Worm (Caenorhabditis elegans) whole organism, L3 larva: ENCODE data around the gene Y47D7A.13.

ENCODE experiments used
- R02D3.7 ChIP-seq: fragments of 150-350 bp; optimal IDR thresholded peaks from 2 replicates; lab custom pipeline; 2014; ENCODE audit warnings: missing biosample characterization, missing genetic modification characterization
- ZK546.5 ChIP-seq: sonication (generic microtip); optimal IDR thresholded peaks from 2 replicates; lab custom pipeline; 2017; ENCODE audit warnings: missing biosample characterization, missing genetic modification characterization
- ama-1 ChIP-seq: fragments of 150-350 bp; optimal IDR thresholded peaks from 2 replicates; lab custom pipeline; 2018
- ceh-28 ChIP-seq: fragments of 150-350 bp; optimal IDR thresholded peaks from 2 replicates; lab custom pipeline; 2014; ENCODE audit warnings: missing biosample characterization, missing genetic modification reagents, missing genetic modification characterization
- ceh-82 ChIP-seq: fragments of 150-350 bp; optimal IDR thresholded peaks from 2 replicates; lab custom pipeline; 2014; ENCODE audit warnings: missing biosample characterization, missing genetic modification characterization
- ceh-9 ChIP-seq: sonication (generic microtip); optimal IDR thresholded peaks from 2 replicates; lab custom pipeline; 2018; ENCODE audit warnings: missing biosample characterization, missing genetic modification characterization
- daf-12 ChIP-seq: fragments of 150-350 bp; optimal IDR thresholded peaks from 2 replicates; lab custom pipeline; 2014; ENCODE audit warnings: missing biosample characterization, missing genetic modification reagents, missing genetic modification characterization
- egl-27 ChIP-seq: sonication (generic microtip); optimal IDR thresholded peaks from 4 replicates; lab custom pipeline; 2017; ENCODE audit warnings: missing biosample characterization, missing genetic modification reagents, missing genetic modification characterization
- elt-1 ChIP-seq: fragments of 150-350 bp; optimal IDR thresholded peaks from 2 replicates; lab custom pipeline; 2014; ENCODE audit warnings: missing biosample characterization, missing genetic modification characterization
- elt-3 ChIP-seq, 3 experiments: fragments of 150-350 bp in 1 of 3; sonication (generic microtip) in 2 of 3; optimal IDR thresholded peaks; 2 replicates in 2 of 3; 4 replicates in 1 of 3; lab custom pipeline; 2014 to 2017; ENCODE audit warnings: missing biosample characterization in 3 of 3, missing genetic modification characterization in 3 of 3
- eor-1 ChIP-seq, 2 experiments: fragments of 150-350 bp; optimal IDR thresholded peaks; 2 replicates each; lab custom pipeline; 2014 to 2018; ENCODE audit warnings: missing biosample characterization in 2 of 2, missing genetic modification characterization in 2 of 2
- fos-1 ChIP-seq: fragments of 150-350 bp; optimal IDR thresholded peaks from 2 replicates; lab custom pipeline; 2014; ENCODE audit warnings: missing biosample characterization, missing genetic modification characterization
- lin-15B ChIP-seq: fragments of 150-350 bp; optimal IDR thresholded peaks from 2 replicates; lab custom pipeline; 2014; ENCODE audit warnings: missing biosample characterization, missing genetic modification characterization
- lin-39 ChIP-seq: fragments of 150-350 bp; optimal IDR thresholded peaks from 2 replicates; lab custom pipeline; 2018; ENCODE audit warnings: missing biosample characterization, missing genetic modification reagents, missing genetic modification characterization
- lsy-12 ChIP-seq: sonication (generic microtip); optimal IDR thresholded peaks from 2 replicates; lab custom pipeline; 2016; ENCODE audit warnings: mild to moderate bottlenecking, missing genetic modification characterization, missing compliant biosample characterization
- nfya-1 ChIP-seq: sonication (generic microtip); optimal IDR thresholded peaks from 2 replicates; lab custom pipeline; 2017; ENCODE audit warnings: missing genetic modification characterization, mild to moderate bottlenecking, missing compliant biosample characterization, antibody characterized with exemption, moderate library complexity; ENCODE audit not compliant: insufficient read depth
- nhr-11 ChIP-seq: fragments of 150-350 bp; optimal IDR thresholded peaks from 2 replicates; lab custom pipeline; 2014; ENCODE audit warnings: missing biosample characterization, missing genetic modification characterization
- nhr-12 ChIP-seq: fragments of 150-350 bp; optimal IDR thresholded peaks from 2 replicates; lab custom pipeline; 2014; ENCODE audit warnings: missing biosample characterization, missing genetic modification characterization
- nhr-23 ChIP-seq: fragments of 150-350 bp; optimal IDR thresholded peaks from 2 replicates; lab custom pipeline; 2014; ENCODE audit warnings: missing biosample characterization, missing genetic modification reagents, missing genetic modification characterization
- nhr-237 ChIP-seq: fragments of 150-350 bp; optimal IDR thresholded peaks from 2 replicates; lab custom pipeline; 2014; ENCODE audit warnings: missing biosample characterization, missing genetic modification characterization
- nhr-25 ChIP-seq: sonication (generic microtip); optimal IDR thresholded peaks from 2 replicates; lab custom pipeline; 2017; ENCODE audit warnings: missing biosample characterization, missing genetic modification characterization
- nhr-28 ChIP-seq: fragments of 150-350 bp; optimal IDR thresholded peaks from 2 replicates; lab custom pipeline; 2014; ENCODE audit warnings: missing biosample characterization, missing genetic modification characterization
- nhr-43 ChIP-seq: sonication (generic microtip); optimal IDR thresholded peaks from 2 replicates; lab custom pipeline; 2016; ENCODE audit warnings: mild to moderate bottlenecking, missing genetic modification characterization, missing compliant biosample characterization; ENCODE audit not compliant: poor library complexity, severe bottlenecking
- nhr-67 ChIP-seq: fragments of 150-350 bp; optimal IDR thresholded peaks from 2 replicates; lab custom pipeline; 2014; ENCODE audit warnings: missing biosample characterization, missing genetic modification characterization
- nhr-76 ChIP-seq: fragments of 150-350 bp; sonication (generic microtip); optimal IDR thresholded peaks from 5 replicates; lab custom pipeline; 2014; ENCODE audit warnings: missing biosample characterization, missing genetic modification characterization
- nhr-77 ChIP-seq: fragments of 150-350 bp; optimal IDR thresholded peaks from 2 replicates; lab custom pipeline; 2014; ENCODE audit warnings: missing biosample characterization, missing genetic modification characterization
- pha-4 ChIP-seq: fragments of 150-350 bp; optimal IDR thresholded peaks from 2 replicates; lab custom pipeline; 2014; ENCODE audit warnings: missing biosample characterization, missing genetic modification reagents, missing genetic modification characterization
- sea-2 ChIP-seq: fragments of 150-350 bp; sonication (generic microtip); optimal IDR thresholded peaks from 4 replicates; lab custom pipeline; 2014; ENCODE audit warnings: missing biosample characterization, missing genetic modification reagents, missing genetic modification characterization
- skn-1 ChIP-seq: fragments of 150-350 bp; optimal IDR thresholded peaks from 2 replicates; lab custom pipeline; 2014; ENCODE audit warnings: missing biosample characterization, missing genetic modification characterization
- snpc-4 ChIP-seq: fragments of 150-350 bp; optimal IDR thresholded peaks from 2 replicates; lab custom pipeline; 2014; ENCODE audit warnings: missing biosample characterization, missing genetic modification characterization
- tbx-2 ChIP-seq: sonication (generic microtip); optimal IDR thresholded peaks from 2 replicates; lab custom pipeline; 2016; ENCODE audit warnings: mild to moderate bottlenecking, missing genetic modification characterization, missing compliant biosample characterization
- zag-1 ChIP-seq: fragments of 150-350 bp; optimal IDR thresholded peaks from 2 replicates; lab custom pipeline; 2014; ENCODE audit warnings: missing biosample characterization, missing genetic modification characterization
- ztf-11 ChIP-seq: fragments of 150-350 bp; optimal IDR thresholded peaks from 2 replicates; lab custom pipeline; 2014; ENCODE audit warnings: missing biosample characterization, missing genetic modification characterization
- ztf-4 ChIP-seq: fragments of 150-350 bp; optimal IDR thresholded peaks from 2 replicates; lab custom pipeline; 2014; ENCODE audit warnings: missing biosample characterization, missing genetic modification characterization

Y47D7A.13 gene

DNA sequence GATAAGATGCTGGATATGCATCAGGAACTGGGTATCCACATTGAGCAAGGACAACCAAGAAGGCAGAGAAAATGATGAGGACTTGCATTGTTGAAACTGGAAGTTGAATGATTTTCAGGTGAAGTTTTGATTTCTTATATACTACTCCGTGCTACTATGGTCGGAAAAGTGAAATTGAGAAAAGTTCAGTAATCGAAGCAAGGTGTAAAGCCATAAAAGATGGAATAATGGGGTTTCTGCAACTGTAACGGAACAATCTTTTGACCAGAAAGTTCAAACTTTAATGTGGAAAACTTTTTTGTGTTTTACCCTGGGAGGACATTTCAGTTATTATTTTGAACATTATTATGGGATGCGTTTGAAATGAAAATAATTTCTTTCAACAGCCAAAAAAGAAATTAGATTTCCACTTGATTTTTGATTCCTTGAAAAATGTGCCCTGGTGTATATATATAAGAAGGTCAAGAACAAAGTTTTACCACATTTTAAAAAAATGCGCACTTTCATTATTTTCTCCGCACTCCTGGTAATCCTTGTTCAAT, 11.8 kb downstream of the Y47D7A.13 start, which contains the start of the genes Y47D7A.9 and Y47D7A.19:
Gene Y47D7A.9, minus strand, starts transcription at position 101 of the 542 bp plus-strand sequence.
Gene Y47D7A.19, plus strand, starts transcription at position 492 of the 542 bp plus-strand sequence.
- no peak for TF ChIP-seq nhr-237 (tag; lab: Kevin White, UChicago)

ce11 chrV:4423087-4423486, 12.6 kb downstream of the Y47D7A.13 start:
- no peak for TF ChIP-seq nhr-28 (tag; lab: Kevin White, UChicago)
- TF ChIP-seq tbx-2 (tag; lab: Kevin White, UChicago), result no peak
- TF ChIP-seq R02D3.7 (tag; lab: Kevin White, UChicago), result no peak
- TF ChIP-seq nhr-237 (tag; lab: Kevin White, UChicago), result no peak
- no peak for TF ChIP-seq sea-2 (GFP tag; lab: Kevin White, UChicago)
- no peak for TF ChIP-seq nhr-77 (tag; lab: Kevin White, UChicago)

DNA sequence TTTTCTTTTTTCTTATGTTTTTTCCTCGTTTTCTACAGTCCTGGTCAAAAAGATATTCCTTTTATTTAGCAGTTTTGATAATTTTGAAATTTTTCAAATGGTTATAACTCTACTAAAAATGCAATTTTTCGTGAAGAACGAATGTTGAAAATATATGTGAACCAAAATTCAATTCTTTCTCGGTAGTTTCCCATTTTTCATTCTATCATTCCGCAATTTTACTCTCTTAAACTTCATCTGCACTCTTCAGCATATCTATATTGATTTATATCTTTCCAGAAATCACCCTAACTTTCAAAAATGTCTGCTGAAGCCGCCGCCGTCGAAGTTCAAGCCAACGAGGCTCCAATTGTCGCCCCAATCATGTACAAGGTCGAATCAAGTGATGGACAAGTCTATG, 13.6 kb downstream of the Y47D7A.13 start, which contains the start of gene skr-7:
Gene skr-7, plus strand, starts transcription at position 301 of the 400 bp plus-strand sequence.
- TF ChIP-seq R02D3.7 (tag; lab: Kevin White, UChicago) (no peak), nhr-23 (no peak), nhr-67 (tag; lab: Kevin White, UChicago) (no peak), ama-1 (no peak), elt-3 (tag; optimal IDR thresholded peaks at IDR 0.05; lab: Kevin White, UChicago) (no peak), nhr-28 (tag; lab: Kevin White, UChicago) (no peak), nhr-12 (tag; lab: Kevin White, UChicago) (no peak), lin-15B (no peak), ceh-28 (tag; lab: Kevin White, UChicago) (no peak), pha-4 (tag; lab: Kevin White, UChicago) (no peak), lin-39 (no peak), zag-1 (tag; lab: Kevin White, UChicago) (no peak), nfya-1 (no peak), nhr-76 (tag; lab: Kevin White, UChicago) (no peak)

- TF ChIP-seq lin-15B (no peak), pha-4 (tag; lab: Kevin White, UChicago) (no peak), nhr-11 (tag; lab: Kevin White, UChicago) (no peak), elt-1 (tag; lab: Kevin White, UChicago) (no peak), nhr-25 (no peak), ZK546.5 (tag; lab: Kevin White, UChicago) (no peak), fos-1 (tag; lab: Kevin White, UChicago) (no peak), ceh-82 (tag; lab: Kevin White, UChicago) (no peak)
- TF ChIP-seq, all 47 proteins: peak for 0
Observed at ce11 chrV:4421475-4421874, 14.3 kb downstream of the Y47D7A.13 start, which contains the start of gene skr-14. skr-14 (minus strand) TSS chrV:4421575.

ce11 chrV:4419767-4420322, 15.9 kb downstream of the Y47D7A.13 start, which contains the start of the genes Y47D7A.7 and Y47D7A.2:
Y47D7A.7 (minus strand) TSS chrV:4419867.
Y47D7A.2 (plus strand) TSS chrV:4420272.
- TF ChIP-seq fos-1 (tag; lab: Kevin White, UChicago), result no peak
- TF ChIP-seq, all 47 proteins: peak for 0

- TF ChIP-seq lsy-12 (tag; lab: Kevin White, UChicago) (no peak), fos-1 (tag; lab: Kevin White, UChicago) (no peak), elt-1 (tag; lab: Kevin White, UChicago) (no peak), nhr-25 (no peak), nfya-1 (no peak), lin-15B (no peak), ZK546.5 (tag; lab: Kevin White, UChicago) (no peak), ceh-9 (tag; lab: Kevin White, UChicago) (no peak), ztf-4 (no peak), ztf-11 (no peak), eor-1 (tag; optimal IDR thresholded peaks at IDR 0.05; lab: Kevin White, UChicago) (no peak), nhr-43 (tag; lab: Kevin White, UChicago) (no peak), snpc-4 (tag; lab: Kevin White, UChicago) (no peak), egl-27 (tag; lab: Kevin White, UChicago) (no peak), skn-1 (tag; lab: Kevin White, UChicago) (no peak), daf-12 (tag; lab: Kevin White, UChicago) (no peak), nhr-28 (tag; lab: Kevin White, UChicago) (no peak), R02D3.7 (tag; lab: Kevin White, UChicago) (no peak)
Observed at ce11 chrV:4418116-4418515, 17.6 kb downstream of the Y47D7A.13 start, which contains the start of gene Y47D7A.6. Y47D7A.6 (minus strand) TSS chrV:4418216.
